Fruit fly (Drosophila melanogaster) whole organism, embryonic: Measurements from ENCODE around the gene Ilk.

Source experiments
- Abd-B ChIP-seq: fragments of 200-800 bp; sonication (Bioruptor generic); optimal IDR thresholded peaks from 2 replicates; lab custom pipeline; 2018; ENCODE audit warnings: missing biosample characterization, mild to moderate bottlenecking, missing genetic modification characterization, moderate library complexity
- BtbVII ChIP-seq: fragments of 200-800 bp; sonication (Bioruptor generic); optimal IDR thresholded peaks from 3 replicates; lab custom pipeline; 2017; ENCODE audit warnings: missing biosample characterization, mild to moderate bottlenecking, missing genetic modification characterization
- CG10209 ChIP-seq: fragments of 200-800 bp; sonication (Bioruptor generic); optimal IDR thresholded peaks from 3 replicates; lab custom pipeline; 2017; ENCODE audit warnings: missing biosample characterization, mild to moderate bottlenecking, missing genetic modification characterization, missing genetic modification reagents
- CG11456 ChIP-seq: fragments of 200-800 bp; sonication (Bioruptor generic); IDR thresholded peaks from 3 replicates; pipeline ENCODE4 v1.3.6; 2022; ENCODE audit warnings: missing biosample characterization, missing genetic modification characterization
- CG11695 ChIP-seq: fragments of 200-800 bp; sonication (Bioruptor generic); IDR thresholded peaks from 3 replicates; pipeline ENCODE4 v1.3.6; 2022; ENCODE audit warnings: missing biosample characterization, missing genetic modification characterization
- CG17385 ChIP-seq: fragments of 200-800 bp; sonication (Bioruptor generic); optimal IDR thresholded peaks from 3 replicates; lab custom pipeline; 2018; ENCODE audit warnings: missing biosample characterization, mild to moderate bottlenecking, missing genetic modification characterization
- CG18011 ChIP-seq: fragments of 200-800 bp; sonication (Bioruptor generic); optimal IDR thresholded peaks from 2 replicates; lab custom pipeline; 2017; ENCODE audit warnings: missing biosample characterization, missing genetic modification characterization, mild to moderate bottlenecking, moderate library complexity, missing genotype
- CG18599 ChIP-seq: fragments of 200-800 bp; sonication (Bioruptor generic); optimal IDR thresholded peaks from 3 replicates; lab custom pipeline; 2017; ENCODE audit warnings: missing biosample characterization, missing genetic modification characterization, mild to moderate bottlenecking, moderate library complexity, missing genetic modification reagents
- CG31224 ChIP-seq: fragments of 200-800 bp; sonication (Bioruptor generic); IDR thresholded peaks from 2 replicates; pipeline ENCODE4 v1.3.6; 2022; ENCODE audit warnings: missing biosample characterization, missing genetic modification characterization
- CG31441 ChIP-seq: fragments of 200-800 bp; sonication (Bioruptor generic); IDR thresholded peaks from 2 replicates; pipeline ENCODE4 v1.3.6; 2022; ENCODE audit warnings: missing biosample characterization, missing genetic modification characterization
- CG3163 ChIP-seq: fragments of 200-800 bp; sonication (Bioruptor generic); optimal IDR thresholded peaks from 3 replicates; lab custom pipeline; 2016; ENCODE audit warnings: missing biosample characterization, missing genetic modification characterization
- CG33213 ChIP-seq: fragments of 200-800 bp; sonication (Bioruptor generic); optimal IDR thresholded peaks from 3 replicates; lab custom pipeline; 2016; ENCODE audit warnings: missing biosample characterization, missing genetic modification characterization
- CG34422 ChIP-seq: fragments of 200-800 bp; sonication (Bioruptor generic); IDR thresholded peaks from 3 replicates; pipeline ENCODE4 v1.3.6; 2022; ENCODE audit warnings: missing biosample characterization, missing genetic modification characterization
- CG42726 ChIP-seq: fragments of 200-800 bp; sonication (Bioruptor generic); IDR thresholded peaks from 2 replicates; pipeline ENCODE4 v1.3.6; 2022; ENCODE audit warnings: missing biosample characterization, missing genetic modification characterization; ENCODE audit not compliant: partially characterized antibody
- CG4730 ChIP-seq: fragments of 200-800 bp; sonication (Bioruptor generic); IDR thresholded peaks from 2 replicates; pipeline ENCODE4 v1.3.6; 2022; ENCODE audit warnings: missing biosample characterization, missing genetic modification characterization
- CG4820 ChIP-seq: fragments of 200-800 bp; sonication (Bioruptor generic); optimal IDR thresholded peaks from 3 replicates; lab custom pipeline; 2016; ENCODE audit warnings: missing biosample characterization, missing genetic modification characterization
- CG5180 ChIP-seq: fragments of 200-800 bp; sonication (Bioruptor generic); optimal IDR thresholded peaks from 3 replicates; lab custom pipeline; 2017; ENCODE audit warnings: missing biosample characterization, missing genetic modification characterization, mild to moderate bottlenecking, moderate library complexity, missing genetic modification reagents
- CG7928 ChIP-seq: fragments of 200-800 bp; sonication (Bioruptor generic); optimal IDR thresholded peaks from 2 replicates; lab custom pipeline; 2017; ENCODE audit warnings: missing biosample characterization, mild to moderate bottlenecking, missing genetic modification characterization
- CG8290 ChIP-seq, 3 experiments: fragments of 200-800 bp; sonication (Bioruptor generic); optimal IDR thresholded peaks; 2 replicates each; lab custom pipeline; 2016 to 2019; ENCODE audit warnings: missing biosample characterization in 3 of 3, missing genetic modification characterization in 3 of 3, mild to moderate bottlenecking in 2 of 3, moderate library complexity in 1 of 3
- CG8388 ChIP-seq: fragments of 200-800 bp; sonication (Bioruptor generic); optimal IDR thresholded peaks from 2 replicates; lab custom pipeline; 2019; ENCODE audit warnings: missing biosample characterization, mild to moderate bottlenecking, missing genetic modification characterization, moderate library complexity
- Deaf1 ChIP-seq: fragments of 200-800 bp; optimal IDR thresholded peaks from 3 replicates; lab custom pipeline; 2019; ENCODE audit warnings: missing biosample characterization, mild to moderate bottlenecking, missing genetic modification characterization, moderate library complexity
- Ets65A ChIP-seq: fragments of 200-800 bp; sonication (Bioruptor generic); peaks from one replicate; lab custom pipeline; 2016; ENCODE audit warnings: missing biosample characterization, missing genetic modification characterization
- Fer1 ChIP-seq: fragments of 200-800 bp; sonication (Bioruptor generic); optimal IDR thresholded peaks from 2 replicates; lab custom pipeline; 2017; ENCODE audit warnings: missing biosample characterization, mild to moderate bottlenecking, missing genetic modification characterization
- Hand ChIP-seq: fragments of 200-800 bp; sonication (Bioruptor generic); optimal IDR thresholded peaks from 2 replicates; lab custom pipeline; 2017; ENCODE audit warnings: mild to moderate bottlenecking, missing biosample characterization, missing genetic modification reagents, missing genetic modification characterization
- Kr ChIP-seq: fragments of 200-800 bp; sonication (Bioruptor generic); optimal IDR thresholded peaks from 2 replicates; lab custom pipeline; 2017; ENCODE audit warnings: missing biosample characterization, mild to moderate bottlenecking, missing genetic modification characterization
- Max ChIP-seq: fragments of 200-800 bp; sonication (Bioruptor generic); optimal IDR thresholded peaks from 2 replicates; lab custom pipeline; 2016; ENCODE audit warnings: missing biosample characterization, mild to moderate bottlenecking, missing genetic modification characterization
- Med ChIP-seq: fragments of 200-800 bp; sonication (Bioruptor generic); peaks from one replicate; lab custom pipeline; 2016; ENCODE audit warnings: missing biosample characterization, missing genetic modification characterization, mild to moderate bottlenecking, inconsistent platforms, moderate library complexity
- Meics ChIP-seq: fragments of 200-800 bp; sonication (Bioruptor generic); optimal IDR thresholded peaks from 2 replicates; lab custom pipeline; 2017; ENCODE audit warnings: missing biosample characterization, mild to moderate bottlenecking, missing genetic modification characterization
- Mrtf ChIP-seq: fragments of 200-800 bp; sonication (Bioruptor generic); IDR thresholded peaks from 3 replicates; pipeline ENCODE4 v1.3.6; 2022; ENCODE audit warnings: missing biosample characterization, missing genetic modification characterization
- NC2α ChIP-seq: fragments of 200-800 bp; sonication (Bioruptor generic); optimal IDR thresholded peaks from 2 replicates; lab custom pipeline; 2016; ENCODE audit warnings: missing biosample characterization, missing genetic modification characterization
- Rfx ChIP-seq: fragments of 200-800 bp; sonication (Bioruptor generic); IDR thresholded peaks from 2 replicates; pipeline ENCODE4 v1.3.6; 2022; ENCODE audit warnings: missing biosample characterization, missing genetic modification characterization
- al ChIP-seq: fragments of 200-800 bp; sonication (Bioruptor generic); IDR thresholded peaks from 2 replicates; pipeline ENCODE4 v1.3.6; 2022; ENCODE audit warnings: missing biosample characterization, missing genetic modification characterization
- ase ChIP-seq: fragments of 200-800 bp; sonication (Bioruptor generic); IDR thresholded peaks from 3 replicates; pipeline ENCODE4 v1.3.6; 2022; ENCODE audit warnings: missing biosample characterization, missing genetic modification characterization
- ci ChIP-seq: fragments of 200-800 bp; sonication (Bioruptor generic); IDR thresholded peaks from 3 replicates; pipeline ENCODE4 v1.3.6; 2022; ENCODE audit warnings: missing biosample characterization, missing genetic modification characterization
- dan ChIP-seq: fragments of 200-800 bp; sonication (Bioruptor generic); IDR thresholded peaks from 2 replicates; pipeline ENCODE4 v1.3.6; 2022; ENCODE audit warnings: missing biosample characterization, missing genetic modification characterization
- disco-r ChIP-seq: fragments of 200-800 bp; sonication (Bioruptor generic); optimal IDR thresholded peaks from 2 replicates; lab custom pipeline; 2016; ENCODE audit warnings: missing biosample characterization, missing genetic modification characterization
- ewg ChIP-seq: fragments of 200-800 bp; sonication (Bioruptor generic); optimal IDR thresholded peaks from 3 replicates; lab custom pipeline; 2017; ENCODE audit warnings: mild to moderate bottlenecking, missing biosample characterization, missing genetic modification reagents, missing genetic modification characterization
- her ChIP-seq: fragments of 200-800 bp; sonication (Bioruptor generic); optimal IDR thresholded peaks from 2 replicates; lab custom pipeline; 2016; ENCODE audit warnings: missing biosample characterization, missing genetic modification characterization
- ind ChIP-seq: fragments of 200-800 bp; sonication (Bioruptor generic); optimal IDR thresholded peaks from 3 replicates; lab custom pipeline; 2016; ENCODE audit warnings: missing biosample characterization, missing genetic modification characterization
- lbe ChIP-seq: fragments of 200-800 bp; sonication (Bioruptor generic); optimal IDR thresholded peaks from 2 replicates; lab custom pipeline; 2016; ENCODE audit warnings: missing biosample characterization, mild to moderate bottlenecking, missing genetic modification characterization
- mld ChIP-seq: fragments of 200-800 bp; sonication (Bioruptor generic); IDR thresholded peaks from 3 replicates; pipeline ENCODE4 v1.3.6; 2022; ENCODE audit warnings: missing biosample characterization, missing genetic modification characterization; ENCODE audit not compliant: partially characterized antibody
- odd ChIP-seq: fragments of 200-800 bp; sonication (Bioruptor generic); optimal IDR thresholded peaks from 2 replicates; lab custom pipeline; 2017; ENCODE audit warnings: missing biosample characterization, mild to moderate bottlenecking, missing genetic modification characterization
- pb ChIP-seq: fragments of 200-800 bp; sonication (Bioruptor generic); optimal IDR thresholded peaks from 3 replicates; lab custom pipeline; 2016; ENCODE audit warnings: missing biosample characterization, missing genetic modification characterization
- pzg ChIP-seq: fragments of 200-800 bp; sonication (Bioruptor generic); optimal IDR thresholded peaks from 3 replicates; lab custom pipeline; 2018; ENCODE audit warnings: missing biosample characterization, mild to moderate bottlenecking, missing genetic modification characterization, moderate library complexity
- scrt ChIP-seq: fragments of 200-800 bp; sonication (Bioruptor generic); optimal IDR thresholded peaks from 2 replicates; lab custom pipeline; 2018; ENCODE audit warnings: missing biosample characterization, mild to moderate bottlenecking, missing genetic modification characterization, moderate library complexity
- slbo ChIP-seq: fragments of 200-800 bp; sonication (Bioruptor generic); IDR thresholded peaks from 2 replicates; pipeline ENCODE4 v1.3.6; 2022; ENCODE audit warnings: missing biosample characterization, missing genetic modification characterization
- so ChIP-seq: fragments of 200-800 bp; sonication (Bioruptor generic); IDR thresholded peaks from 3 replicates; pipeline ENCODE4 v1.3.6; 2022; ENCODE audit warnings: missing biosample characterization, missing genetic modification characterization
- sr ChIP-seq: fragments of 200-800 bp; sonication (Bioruptor generic); IDR thresholded peaks from 3 replicates; pipeline ENCODE4 v1.3.6; 2022; ENCODE audit warnings: missing biosample characterization, missing genetic modification characterization
- wdn ChIP-seq: fragments of 200-800 bp; sonication (Bioruptor generic); IDR thresholded peaks from 2 replicates; pipeline ENCODE4 v1.3.6; 2022; ENCODE audit warnings: missing biosample characterization, missing genetic modification characterization
- zf30C ChIP-seq: fragments of 200-800 bp; sonication (Bioruptor generic); optimal IDR thresholded peaks from 3 replicates; lab custom pipeline; 2018; ENCODE audit warnings: missing biosample characterization, mild to moderate bottlenecking, missing genetic modification characterization
- zfh1 ChIP-seq: fragments of 200-800 bp; sonication (Bioruptor generic); IDR thresholded peaks from 3 replicates; pipeline ENCODE4 v1.3.6; 2022; ENCODE audit warnings: missing biosample characterization, missing genetic modification characterization

Gene Ilk

dm6 chr3L:21193170-21193569 lies 23.5 kb upstream of the Ilk start, which contains the start of gene CG42337:
TSS of gene CG42337 (minus strand) at chr3L:21193363.
- TF ChIP-seq her (GFP tag; lab: Kevin White, UChicago): no peak
- TF ChIP-seq Hand (GFP tag; lab: Kevin White, UChicago): no peak
- peak; percentile 28; the same call in 1 of the 2 replicates for TF ChIP-seq slbo (GFP tag; lab: Robert Waterston, UW)
- no peak for TF ChIP-seq NC2α (GFP tag; lab: Kevin White, UChicago)
- no peak for TF ChIP-seq BtbVII (GFP tag; lab: Kevin White, UChicago)
- no peak for TF ChIP-seq CG5180 (GFP tag; lab: Kevin White, UChicago)
- TF ChIP-seq CG18011: no peak
- no peak for TF ChIP-seq CG31224
- no peak for TF ChIP-seq Kr
- TF ChIP-seq Max (GFP tag; lab: Kevin White, UChicago): no peak
- 0 out of 3 replicates have a peak, but pooled peaks have one; percentile 22 for TF ChIP-seq mld (GFP tag; lab: Robert Waterston, UW)
- TF ChIP-seq Fer1: no peak
- TF ChIP-seq al: no peak
- TF ChIP-seq Med (GFP tag; lab: Kevin White, UChicago): peak; percentile 71
- TF ChIP-seq Mrtf (GFP tag; lab: Robert Waterston, UW): 0 out of 3 replicates have a peak, but pooled peaks have one; percentile 37
- TF ChIP-seq CG18599 (GFP tag; lab: Kevin White, UChicago): no peak
- no peak for TF ChIP-seq disco-r (GFP tag; lab: Kevin White, UChicago)
- TF ChIP-seq CG7928: no peak
- no peak for TF ChIP-seq odd (GFP tag; lab: Kevin White, UChicago)
- TF ChIP-seq CG33213 (GFP tag; lab: Kevin White, UChicago): no peak
- 0 out of 3 replicates have a peak, but pooled peaks have one; percentile 35 for TF ChIP-seq CG11456 (GFP tag; lab: Robert Waterston, UW)
- TF ChIP-seq pzg (GFP tag; lab: Kevin White, UChicago): no peak
- no peak for TF ChIP-seq zf30C
- peak; percentile 33 for TF ChIP-seq CG3163 (GFP tag; lab: Kevin White, UChicago)
- TF ChIP-seq zfh1: no peak
- TF ChIP-seq Deaf1 (tag; lab: Kevin White, UChicago): peak; percentile 33
- TF ChIP-seq CG4730 (GFP tag; lab: Robert Waterston, UW): no peak
- TF ChIP-seq Abd-B (GFP tag; lab: Kevin White, UChicago): no peak
- TF ChIP-seq Rfx (GFP tag; lab: Robert Waterston, UW): no peak
- TF ChIP-seq CG8290 (GFP tag; optimal IDR thresholded peaks at IDR 0.05; lab: Kevin White, UChicago): no peak
- TF ChIP-seq CG8290 (tag; optimal IDR thresholded peaks at IDR 0.05; lab: Kevin White, UChicago): peak in 1 of 2 experiments; percentile 7
- TF ChIP-seq CG42726: 0 out of 2 replicates have a peak, but pooled peaks have one; percentile 14
- no peak for TF ChIP-seq dan (GFP tag; lab: Robert Waterston, UW)
- no peak for TF ChIP-seq ci (GFP tag; lab: Robert Waterston, UW)
- no peak for TF ChIP-seq Ets65A (GFP tag; lab: Kevin White, UChicago)
- TF ChIP-seq ewg (GFP tag; lab: Kevin White, UChicago): peak; percentile 28
- TF ChIP-seq CG10209: no peak
- TF ChIP-seq CG4820 (GFP tag; lab: Kevin White, UChicago): no peak
- no peak for TF ChIP-seq ind (GFP tag; lab: Kevin White, UChicago)
- TF ChIP-seq CG17385: no peak
- no peak for TF ChIP-seq pb (GFP tag; lab: Kevin White, UChicago)
- TF ChIP-seq Meics: no peak
- TF ChIP-seq ase (GFP tag; lab: Robert Waterston, UW): no peak
- peak; percentile 3 for TF ChIP-seq scrt (GFP tag; lab: Kevin White, UChicago)
- TF ChIP-seq lbe (GFP tag; lab: Kevin White, UChicago): no peak
- 0 out of 3 replicates have a peak, but pooled peaks have one; percentile 10 for TF ChIP-seq CG11695 (GFP tag; lab: Robert Waterston, UW)
- TF ChIP-seq wdn (GFP tag; lab: Robert Waterston, UW): no peak
- no peak for TF ChIP-seq CG8388
- TF ChIP-seq sr: no peak
- no peak for TF ChIP-seq CG31441 (GFP tag; lab: Robert Waterston, UW)
- TF ChIP-seq CG34422 (GFP tag; lab: Robert Waterston, UW): 0 out of 3 replicates have a peak, but pooled peaks have one; percentile 29
- no peak for TF ChIP-seq so (GFP tag; lab: Robert Waterston, UW)
